Fruit fly (Drosophila melanogaster) whole organism, embryonic: Measurements from ENCODE around the gene CG33773.
A peak's percentile ranks its signal among the peaks of the same experiment; 100 is the strongest.

Experiments
- Aef1 ChIP-seq: fragments of 200-800 bp; sonication (Bioruptor generic); IDR thresholded peaks from 3 replicates; pipeline ENCODE4 v1.3.6; 2022; ENCODE audit warnings: missing biosample characterization, missing genetic modification characterization
- CG10147 ChIP-seq: fragments of 200-800 bp; sonication (Bioruptor generic); optimal IDR thresholded peaks from 2 replicates; lab custom pipeline; 2019; ENCODE audit warnings: missing biosample characterization, mild to moderate bottlenecking, missing genetic modification characterization, moderate library complexity
- CG1024 ChIP-seq: fragments of 200-800 bp; sonication (Bioruptor generic); IDR thresholded peaks from 2 replicates; pipeline ENCODE4 v1.3.6; 2022; ENCODE audit warnings: missing biosample characterization, missing genetic modification characterization
- CG10366 ChIP-seq: fragments of 200-800 bp; sonication (Bioruptor generic); IDR thresholded peaks from 2 replicates; pipeline ENCODE4 v1.3.6; 2022; ENCODE audit warnings: missing biosample characterization, missing genetic modification characterization
- CG11085 ChIP-seq: fragments of 200-800 bp; sonication (Bioruptor generic); IDR thresholded peaks from 2 replicates; pipeline ENCODE4 v1.3.6; 2022; ENCODE audit warnings: missing biosample characterization, missing genetic modification characterization
- CG11696 ChIP-seq: fragments of 200-800 bp; sonication (Bioruptor generic); IDR thresholded peaks from 2 replicates; pipeline ENCODE4 v1.3.6; 2022; ENCODE audit warnings: missing biosample characterization, missing genetic modification characterization
- CG12769 ChIP-seq: fragments of 200-800 bp; sonication (Bioruptor generic); optimal IDR thresholded peaks from 2 replicates; lab custom pipeline; 2019; ENCODE audit warnings: missing biosample characterization, mild to moderate bottlenecking, missing genetic modification characterization, moderate library complexity
- CG14667 ChIP-seq: fragments of 200-800 bp; sonication (Bioruptor generic); IDR thresholded peaks from 2 replicates; pipeline ENCODE4 v1.3.6; 2022; ENCODE audit warnings: missing biosample characterization, missing genetic modification characterization
- CG15269 ChIP-seq: fragments of 200-800 bp; sonication (Bioruptor generic); optimal IDR thresholded peaks from 2 replicates; lab custom pipeline; 2018; ENCODE audit warnings: missing biosample characterization, mild to moderate bottlenecking, missing genetic modification characterization, moderate library complexity
- CG17829 ChIP-seq: fragments of 200-800 bp; optimal IDR thresholded peaks from 2 replicates; lab custom pipeline; 2019; ENCODE audit warnings: missing biosample characterization, mild to moderate bottlenecking, missing genetic modification characterization, moderate library complexity
- CG18262 ChIP-seq: fragments of 200-800 bp; optimal IDR thresholded peaks from 3 replicates; lab custom pipeline; 2019; ENCODE audit warnings: missing biosample characterization, mild to moderate bottlenecking, missing genetic modification characterization, moderate library complexity
- CG2120 ChIP-seq: fragments of 200-800 bp; sonication (Bioruptor generic); optimal IDR thresholded peaks from 3 replicates; lab custom pipeline; 2016; ENCODE audit warnings: missing biosample characterization, missing genetic modification characterization
- CG2129 ChIP-seq: fragments of 200-800 bp; sonication (Bioruptor generic); IDR thresholded peaks from 2 replicates; pipeline ENCODE4 v1.3.6; 2022; ENCODE audit warnings: missing biosample characterization, missing genetic modification characterization; ENCODE audit not compliant: partially characterized antibody
- CG2678 ChIP-seq: fragments of 200-800 bp; sonication (Bioruptor generic); optimal IDR thresholded peaks from 3 replicates; lab custom pipeline; 2019; ENCODE audit warnings: missing biosample characterization, mild to moderate bottlenecking, missing genetic modification characterization, moderate library complexity
- CG2875 ChIP-seq: fragments of 200-800 bp; sonication (Bioruptor generic); optimal IDR thresholded peaks from 2 replicates; lab custom pipeline; 2017; ENCODE audit warnings: missing biosample characterization, mild to moderate bottlenecking, missing genetic modification characterization, missing genetic modification reagents
- CG32532 ChIP-seq: fragments of 200-800 bp; sonication (Bioruptor generic); IDR thresholded peaks from 2 replicates; pipeline ENCODE4 v1.3.6; 2022; ENCODE audit warnings: missing biosample characterization, missing genetic modification characterization
- CG32767 ChIP-seq: fragments of 200-800 bp; sonication (Bioruptor generic); IDR thresholded peaks from 2 replicates; pipeline ENCODE4 v1.3.6; 2022; ENCODE audit warnings: missing biosample characterization, missing genetic modification characterization
- CG32772 ChIP-seq: fragments of 200-800 bp; sonication (Bioruptor generic); IDR thresholded peaks from 2 replicates; pipeline ENCODE4 v1.3.6; 2022; ENCODE audit warnings: missing biosample characterization, missing genetic modification characterization
- CG3281 ChIP-seq: fragments of 200-800 bp; sonication (Bioruptor generic); optimal IDR thresholded peaks from 3 replicates; lab custom pipeline; 2017; ENCODE audit warnings: missing biosample characterization, mild to moderate bottlenecking, missing genetic modification characterization
- CG4730 ChIP-seq: fragments of 200-800 bp; sonication (Bioruptor generic); IDR thresholded peaks from 2 replicates; pipeline ENCODE4 v1.3.6; 2022; ENCODE audit warnings: missing biosample characterization, missing genetic modification characterization
- CG4854 ChIP-seq: fragments of 200-800 bp; sonication (Bioruptor generic); optimal IDR thresholded peaks from 2 replicates; lab custom pipeline; 2016; ENCODE audit warnings: missing biosample characterization, missing genetic modification characterization, inconsistent platforms
- CG8290 ChIP-seq, 3 experiments: fragments of 200-800 bp; sonication (Bioruptor generic); optimal IDR thresholded peaks; 2 replicates each; lab custom pipeline; 2016 to 2019; ENCODE audit warnings: missing biosample characterization in 3 of 3, missing genetic modification characterization in 3 of 3, mild to moderate bottlenecking in 2 of 3, moderate library complexity in 1 of 3
- Dbx ChIP-seq: fragments of 200-800 bp; sonication (Bioruptor generic); IDR thresholded peaks from 3 replicates; pipeline ENCODE4 v1.3.6; 2022; ENCODE audit warnings: missing biosample characterization, missing genetic modification characterization
- H2.0 ChIP-seq: fragments of 200-800 bp; sonication (Bioruptor generic); IDR thresholded peaks from 2 replicates; pipeline ENCODE4 v1.3.6; 2022; ENCODE audit warnings: missing biosample characterization, missing genetic modification characterization
- HmgZ ChIP-seq: fragments of 200-800 bp; sonication (Bioruptor generic); optimal IDR thresholded peaks from 2 replicates; lab custom pipeline; 2018; ENCODE audit warnings: missing biosample characterization, mild to moderate bottlenecking, missing genetic modification characterization
- Hmr ChIP-seq: fragments of 200-800 bp; sonication (Bioruptor generic); optimal IDR thresholded peaks from 3 replicates; lab custom pipeline; 2017; ENCODE audit warnings: mild to moderate bottlenecking, missing biosample characterization, missing genetic modification reagents, missing genetic modification characterization
- Hr3 ChIP-seq: fragments of 200-800 bp; sonication (Bioruptor generic); optimal IDR thresholded peaks from 3 replicates; lab custom pipeline; 2016; ENCODE audit warnings: missing biosample characterization, missing genetic modification characterization
- Lpt ChIP-seq: fragments of >200 bp; optimal IDR thresholded peaks from 2 replicates; lab custom pipeline; 2018; ENCODE audit warnings: missing biosample characterization, missing genetic modification characterization
- Ptx1 ChIP-seq: fragments of 200-800 bp; sonication (Bioruptor generic); IDR thresholded peaks from 2 replicates; pipeline ENCODE4 v1.3.6; 2022; ENCODE audit warnings: missing biosample characterization, missing genetic modification characterization
- Spps ChIP-seq: fragments of 200-800 bp; sonication (Bioruptor generic); optimal IDR thresholded peaks from 2 replicates; lab custom pipeline; 2018; ENCODE audit warnings: missing biosample characterization, mild to moderate bottlenecking, missing genetic modification characterization
- Xbp1 ChIP-seq: fragments of 200-800 bp; sonication (Bioruptor generic); optimal IDR thresholded peaks from 3 replicates; lab custom pipeline; 2016; ENCODE audit warnings: missing biosample characterization, mild to moderate bottlenecking, missing genetic modification characterization
- ase ChIP-seq: fragments of 200-800 bp; sonication (Bioruptor generic); IDR thresholded peaks from 3 replicates; pipeline ENCODE4 v1.3.6; 2022; ENCODE audit warnings: missing biosample characterization, missing genetic modification characterization
- chinmo ChIP-seq: fragments of 200-800 bp; sonication (Bioruptor generic); IDR thresholded peaks from 4 replicates; pipeline ENCODE4 v1.3.6; 2022; ENCODE audit warnings: missing biosample characterization, missing genetic modification characterization; ENCODE audit not compliant: partially characterized antibody
- dmrt99B ChIP-seq: fragments of 200-800 bp; sonication (Bioruptor generic); optimal IDR thresholded peaks from 2 replicates; lab custom pipeline; 2018; ENCODE audit warnings: missing biosample characterization, mild to moderate bottlenecking, missing genetic modification characterization, moderate library complexity
- fd3F ChIP-seq: fragments of 200-800 bp; sonication (Bioruptor generic); optimal IDR thresholded peaks from 2 replicates; lab custom pipeline; 2018; ENCODE audit warnings: missing biosample characterization, mild to moderate bottlenecking, missing genetic modification characterization, moderate library complexity
- fru ChIP-seq: fragments of >200 bp; optimal IDR thresholded peaks from 2 replicates; lab custom pipeline; 2017
- gem ChIP-seq: fragments of 200-800 bp; sonication (Bioruptor generic); optimal IDR thresholded peaks from 2 replicates; lab custom pipeline; 2019; ENCODE audit warnings: missing biosample characterization, mild to moderate bottlenecking, missing genetic modification characterization, moderate library complexity
- ken ChIP-seq: fragments of 200-800 bp; sonication (Bioruptor generic); IDR thresholded peaks from 3 replicates; pipeline ENCODE4 v1.3.6; 2022; ENCODE audit warnings: missing biosample characterization, missing genetic modification characterization
- nmo ChIP-seq: fragments of 200-800 bp; sonication (Bioruptor generic); optimal IDR thresholded peaks from 2 replicates; lab custom pipeline; 2018; ENCODE audit warnings: missing biosample characterization, mild to moderate bottlenecking, missing genetic modification characterization, moderate library complexity
- peb ChIP-seq: fragments of 200-800 bp; sonication (Bioruptor generic); IDR thresholded peaks from 2 replicates; pipeline ENCODE4 v1.3.6; 2022; ENCODE audit warnings: missing biosample characterization, missing genetic modification characterization
- pnt ChIP-seq: fragments of 200-800 bp; sonication (Bioruptor generic); optimal IDR thresholded peaks from 3 replicates; lab custom pipeline; 2016; ENCODE audit warnings: missing biosample characterization, missing genetic modification characterization
- sc ChIP-seq, 3 experiments: fragments of >200 bp in 2 of 3; fragments of 200-800 bp in 1 of 3; sonication (Bioruptor generic) in 1 of 3; optimal IDR thresholded peaks; 2 replicates in 2 of 3; 3 replicates in 1 of 3; lab custom pipeline; 2017; ENCODE audit warnings: mild to moderate bottlenecking in 1 of 3, missing biosample characterization in 1 of 3, missing genetic modification characterization in 1 of 3, missing genetic modification reagents in 1 of 3
- sob ChIP-seq: fragments of 200-800 bp; sonication (Bioruptor generic); IDR thresholded peaks from 2 replicates; pipeline ENCODE4 v1.3.6; 2022; ENCODE audit warnings: missing biosample characterization, missing genetic modification characterization
- sqz ChIP-seq: fragments of 200-800 bp; sonication (Bioruptor generic); optimal IDR thresholded peaks from 3 replicates; lab custom pipeline; 2018; ENCODE audit warnings: missing biosample characterization, mild to moderate bottlenecking, missing genetic modification characterization
- stc ChIP-seq: fragments of 200-800 bp; sonication (Bioruptor generic); IDR thresholded peaks from 2 replicates; pipeline ENCODE4 v1.3.6; 2022; ENCODE audit warnings: missing biosample characterization, missing genetic modification characterization
- tio ChIP-seq: fragments of 200-800 bp; sonication (Bioruptor generic); optimal IDR thresholded peaks from 2 replicates; lab custom pipeline; 2017; ENCODE audit warnings: missing biosample characterization, missing genetic modification characterization, inconsistent platforms
- usp ChIP-seq: fragments of >200 bp; optimal IDR thresholded peaks from 2 replicates; lab custom pipeline; 2017; ENCODE audit warnings: missing biosample characterization, missing genetic modification characterization
- vvl ChIP-seq: fragments of 200-800 bp; sonication (Bioruptor generic); IDR thresholded peaks from 2 replicates; pipeline ENCODE4 v1.3.6; 2022; ENCODE audit warnings: missing biosample characterization, missing genetic modification characterization
- wor ChIP-seq: fragments of 200-800 bp; sonication (Bioruptor generic); IDR thresholded peaks from 2 replicates; pipeline ENCODE4 v1.3.6; 2022; ENCODE audit warnings: missing biosample characterization, missing genetic modification characterization
- zfh1 ChIP-seq: fragments of 200-800 bp; sonication (Bioruptor generic); IDR thresholded peaks from 3 replicates; pipeline ENCODE4 v1.3.6; 2022; ENCODE audit warnings: missing biosample characterization, missing genetic modification characterization

Gene CG33773

DNA sequence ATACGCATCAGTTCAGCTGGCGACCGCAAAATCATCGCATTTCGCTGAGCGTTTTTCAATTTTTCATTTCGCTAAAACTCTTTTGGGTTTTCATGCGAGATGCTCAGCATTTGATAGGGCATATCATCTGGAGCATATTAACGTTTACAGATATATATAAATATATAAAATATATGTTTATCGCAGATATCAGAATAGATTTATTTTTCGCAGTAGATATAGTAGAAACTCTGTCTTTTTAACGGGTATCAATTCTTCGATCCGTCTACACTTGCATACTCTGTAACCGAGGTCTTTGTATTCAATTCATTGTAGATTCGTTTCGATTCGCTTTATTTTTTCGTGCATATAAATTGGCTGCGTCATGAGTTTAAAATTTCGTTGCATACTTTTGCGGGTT lies 15.5 kb upstream of the CG33773 start (continued):
- TF ChIP-seq Ptx1 (peak; percentile 55), ase (GFP tag; lab: Robert Waterston, UW) (0 out of 3 replicates have a peak, but pooled peaks have one; percentile 10), Hr3 (GFP tag; lab: Kevin White, UChicago) (no peak), CG32772 (GFP tag; lab: Robert Waterston, UW) (0 out of 2 replicates have a peak, but pooled peaks have one; percentile 28), Xbp1 (GFP tag; lab: Kevin White, UChicago) (peak; percentile 20), Dbx (GFP tag; lab: Robert Waterston, UW) (no peak), CG1024 (GFP tag; lab: Robert Waterston, UW) (no peak), CG18262 (no peak), pnt (GFP tag; lab: Kevin White, UChicago) (no peak), Hmr (GFP tag; lab: Kevin White, UChicago) (peak; percentile 1), Spps (tag; lab: Kevin White, UChicago) (no peak), nmo (peak; percentile 33), CG10147 (GFP tag; lab: Kevin White, UChicago) (no peak), peb (GFP tag; lab: Robert Waterston, UW) (no peak; the same call in 1 of the 2 replicates), sc (optimal IDR thresholded peaks at IDR 0.05; lab: Kevin White, UChicago) (no peak), sc (GFP tag; optimal IDR thresholded peaks at IDR 0.05; lab: Kevin White, UChicago) (no peak), CG32767 (GFP tag; lab: Robert Waterston, UW) (no peak), CG10366 (GFP tag; lab: Robert Waterston, UW) (peak; percentile 24; the same call in 1 of the 2 replicates), CG11696 (GFP tag; lab: Robert Waterston, UW) (0 out of 2 replicates have a peak, but pooled peaks have one; percentile 16), CG11085 (GFP tag; lab: Robert Waterston, UW) (peak; percentile 34; the same call in 1 of the 2 replicates), CG2129 (GFP tag; lab: Robert Waterston, UW) (no peak), CG3281 (GFP tag; lab: Kevin White, UChicago) (peak; percentile 11), CG14667 (GFP tag; lab: Robert Waterston, UW) (0 out of 2 replicates have a peak, but pooled peaks have one; percentile 13), CG17829 (tag; lab: Kevin White, UChicago) (no peak), usp (GFP tag; lab: Kevin White, UChicago) (no peak), CG32532 (GFP tag; lab: Robert Waterston, UW) (peak; percentile 70), HmgZ (tag; lab: Kevin White, UChicago) (peak; percentile 4), CG2120 (GFP tag; lab: Kevin White, UChicago) (peak; percentile 3), sob (0 out of 2 replicates have a peak, but pooled peaks have one; percentile 24), vvl (GFP tag; lab: Robert Waterston, UW) (peak; percentile 42; the same call in 1 of the 2 replicates), dmrt99B (peak; percentile 44), tio (GFP tag; lab: Kevin White, UChicago) (peak; percentile 18), CG4730 (GFP tag; lab: Robert Waterston, UW) (0 out of 2 replicates have a peak, but pooled peaks have one; percentile 18), gem (tag; lab: Kevin White, UChicago) (peak; percentile 57), wor (GFP tag; lab: Robert Waterston, UW) (no peak), Aef1 (peak; percentile 50), CG12769 (tag; lab: Kevin White, UChicago) (no peak), zfh1 (GFP tag; lab: Robert Waterston, UW) (0 out of 3 replicates have a peak, but pooled peaks have one; percentile 21), CG15269 (peak; percentile 11), chinmo (GFP tag; lab: Robert Waterston, UW) (no peak), CG2875 (GFP tag; lab: Kevin White, UChicago) (no peak), fru (lab: Kevin White, UChicago) (no peak), fd3F (GFP tag; lab: Kevin White, UChicago) (peak; percentile 7), CG4854 (GFP tag; lab: Kevin White, UChicago) (no peak), CG8290 (GFP tag; optimal IDR thresholded peaks at IDR 0.05; lab: Kevin White, UChicago) (no peak), CG8290 (tag; optimal IDR thresholded peaks at IDR 0.05; lab: Kevin White, UChicago) (no peak), ken (GFP tag; lab: Robert Waterston, UW) (0 out of 3 replicates have a peak, but pooled peaks have one; percentile 28), sqz (no peak), stc (GFP tag; lab: Robert Waterston, UW) (peak; percentile 52; the same call in 1 of the 2 replicates), H2.0 (GFP tag; lab: Robert Waterston, UW) (0 out of 2 replicates have a peak, but pooled peaks have one; percentile 23), Lpt (GFP tag; lab: Kevin White, UChicago) (no peak), CG2678 (peak; percentile 51)
